Fruit fly (Drosophila melanogaster) whole organism, larva: ENCODE results near the gene Cep290.

ENCODE experiments used
- noc ChIP-seq: fragments of 200-800 bp; sonication (Bioruptor generic); optimal IDR thresholded peaks from 3 replicates; lab custom pipeline; 2019; ENCODE audit warnings: missing biosample characterization, mild to moderate bottlenecking, missing genetic modification characterization, moderate library complexity

The Cep290 gene

DNA sequence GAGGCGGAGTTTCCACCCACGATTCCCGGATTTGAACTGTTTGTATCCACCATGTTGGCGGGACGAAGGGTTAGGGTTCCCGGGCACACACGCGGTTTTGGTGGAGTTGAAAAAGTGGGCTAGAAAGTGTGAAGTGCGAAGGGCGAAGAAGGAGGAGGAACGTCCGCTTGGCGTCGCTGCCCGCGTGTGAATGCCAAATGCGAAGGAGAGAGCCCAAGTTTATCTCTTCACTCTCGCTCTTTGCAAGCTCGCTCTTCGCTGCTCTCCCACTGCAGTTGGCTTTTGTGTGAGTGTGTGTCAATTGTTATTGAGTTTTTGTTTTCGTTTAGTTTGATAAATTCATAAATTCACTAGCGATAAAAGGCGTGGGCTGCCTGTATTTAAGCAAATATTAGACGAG, 37.1 kb downstream of the Cep290 start:
- TF ChIP-seq noc: no peak

DNA sequence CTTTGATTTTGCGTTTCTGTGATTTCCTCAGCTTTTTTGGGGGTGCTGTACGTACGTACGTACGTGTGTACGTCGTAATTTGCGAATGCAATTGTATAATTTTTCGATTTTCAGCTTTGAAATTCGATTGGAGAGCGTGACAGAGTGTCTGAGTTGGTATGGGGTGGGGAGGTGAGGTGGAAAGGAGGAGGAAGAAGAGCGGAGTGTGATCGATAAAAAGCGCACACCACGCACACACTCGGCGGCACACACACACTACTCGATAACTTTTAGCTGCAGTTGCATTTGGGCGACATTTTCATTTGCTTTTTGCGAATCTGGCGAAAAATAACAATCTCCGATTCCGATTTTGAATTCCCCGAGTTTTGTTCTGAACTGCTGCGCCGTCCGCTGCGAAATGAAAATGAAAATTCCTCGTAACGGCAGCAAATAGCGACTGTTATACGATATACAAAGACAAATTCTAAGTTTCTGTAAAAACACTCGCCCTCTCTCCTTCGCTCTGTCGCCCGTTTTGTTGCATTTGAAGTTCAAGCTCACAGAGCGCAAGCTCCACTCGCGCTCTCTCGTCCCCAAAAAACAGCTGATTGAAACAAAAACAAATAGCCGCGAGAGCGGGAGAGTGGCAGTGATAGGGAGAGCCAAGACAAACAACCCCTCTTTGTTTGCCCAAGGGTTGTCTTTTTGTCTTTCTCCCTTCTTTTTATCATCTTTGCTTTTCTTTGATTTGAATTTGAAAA, 37.9 kb downstream of the Cep290 start, which contains the start of gene CG13907:
Gene CG13907, minus strand, starts transcription at position 518 of the 740 bp plus-strand sequence.
- TF ChIP-seq noc: no peak

dm6 chr3L:882236-882891, 38.6 kb downstream of the Cep290 start:
- TF ChIP-seq noc: no peak

DNA sequence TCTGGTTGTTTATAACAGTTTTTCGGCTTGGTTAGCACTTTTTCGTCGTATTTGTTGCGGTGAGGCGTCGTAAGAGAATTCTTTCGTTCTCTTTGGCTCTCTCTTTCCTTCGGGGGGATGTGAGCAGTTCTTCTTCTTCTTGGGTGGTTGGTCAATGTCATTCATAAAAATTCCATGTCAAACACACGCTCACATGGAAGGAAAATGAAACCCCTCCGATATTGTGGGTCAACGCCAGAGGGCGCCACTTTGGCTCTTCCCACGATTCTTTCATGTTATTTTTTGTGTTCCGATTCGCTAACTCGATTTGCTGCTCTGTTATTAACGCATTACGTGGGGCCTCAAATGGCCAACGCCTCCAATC, 39.1 kb downstream of the Cep290 start:
- TF ChIP-seq noc: no peak

DNA sequence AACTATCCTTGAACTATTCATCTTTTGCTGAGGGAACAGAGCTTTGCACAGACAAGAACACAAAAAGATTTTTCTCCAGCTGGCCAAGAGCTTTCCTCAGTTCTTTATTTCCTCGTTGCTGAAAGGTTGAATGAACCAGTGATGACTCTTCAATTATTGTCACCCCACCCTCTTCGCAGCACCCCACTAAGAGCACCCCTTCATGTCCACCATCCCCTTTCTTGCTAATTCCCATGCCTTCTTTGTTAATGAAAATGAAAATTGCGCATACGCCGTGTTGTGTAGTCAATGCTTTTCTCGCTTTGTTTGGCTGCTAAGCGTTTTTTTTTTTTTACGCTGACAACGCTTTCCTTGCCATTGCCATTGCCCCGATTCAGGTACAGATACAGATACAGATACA, 40.1 kb downstream of the Cep290 start:
- TF ChIP-seq noc: no peak

dm6 chr3L:884239-884638, 40.5 kb downstream of the Cep290 start:
- no peak for TF ChIP-seq noc

- no peak for TF ChIP-seq noc
Measured at dm6 chr3L:885006-885405, 41.3 kb downstream of the Cep290 start.

- no peak for TF ChIP-seq noc
Measured at dm6 chr3L:885624-886257, 42.0 kb downstream of the Cep290 start.

DNA sequence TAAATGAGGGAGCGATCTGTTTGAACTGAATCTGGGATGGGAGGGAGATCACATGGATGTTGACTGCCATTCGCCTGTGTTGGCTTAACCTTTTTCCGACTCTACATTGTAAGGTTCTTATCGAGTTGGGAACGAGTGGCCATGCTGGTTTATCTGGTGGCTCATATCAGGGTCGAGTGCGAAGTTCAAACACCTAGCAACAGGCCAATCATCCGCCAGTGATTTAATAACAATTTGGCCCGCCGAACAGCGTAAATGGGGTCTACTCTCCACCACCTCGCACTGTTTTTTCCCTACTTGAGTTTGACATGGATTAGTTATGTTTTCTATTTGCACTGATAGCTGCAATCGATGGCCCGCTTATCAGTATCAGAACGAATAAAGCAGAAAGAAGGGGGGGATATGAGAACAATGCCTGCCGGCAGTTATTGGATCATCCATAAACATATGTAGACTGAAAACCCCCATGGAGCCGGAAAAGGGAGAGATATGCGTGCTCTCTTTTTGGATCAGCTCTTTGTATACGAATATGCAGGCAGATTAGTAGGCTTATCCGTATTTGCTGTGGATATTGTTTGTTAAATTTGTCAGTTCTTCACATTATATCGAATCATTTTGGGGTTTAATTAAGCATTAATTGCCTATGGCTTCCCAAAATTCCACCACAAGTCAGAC, 43.8 kb downstream of the Cep290 start:
- no peak for TF ChIP-seq noc

- no peak for TF ChIP-seq noc
Measured at dm6 chr3L:888372-888771, 44.6 kb downstream of the Cep290 start.

dm6 chr3L:895314-895980, 51.7 kb downstream of the Cep290 start, which contains the start of gene CG34056:
Gene CG34056 (plus strand): TSS chr3L:895951.
- TF ChIP-seq noc: peak; percentile 94

- no peak for TF ChIP-seq noc
Measured at dm6 chr3L:897080-897479, 53.4 kb downstream of the Cep290 start, which contains the start of gene CG34057. Gene CG34057 (plus strand): TSS chr3L:897380.

dm6 chr3L:899304-899703, 55.6 kb downstream of the Cep290 start:
- no peak for TF ChIP-seq noc
